Fruit fly (Drosophila melanogaster): ENCODE data around the gene sob.

Gene sob

DNA sequence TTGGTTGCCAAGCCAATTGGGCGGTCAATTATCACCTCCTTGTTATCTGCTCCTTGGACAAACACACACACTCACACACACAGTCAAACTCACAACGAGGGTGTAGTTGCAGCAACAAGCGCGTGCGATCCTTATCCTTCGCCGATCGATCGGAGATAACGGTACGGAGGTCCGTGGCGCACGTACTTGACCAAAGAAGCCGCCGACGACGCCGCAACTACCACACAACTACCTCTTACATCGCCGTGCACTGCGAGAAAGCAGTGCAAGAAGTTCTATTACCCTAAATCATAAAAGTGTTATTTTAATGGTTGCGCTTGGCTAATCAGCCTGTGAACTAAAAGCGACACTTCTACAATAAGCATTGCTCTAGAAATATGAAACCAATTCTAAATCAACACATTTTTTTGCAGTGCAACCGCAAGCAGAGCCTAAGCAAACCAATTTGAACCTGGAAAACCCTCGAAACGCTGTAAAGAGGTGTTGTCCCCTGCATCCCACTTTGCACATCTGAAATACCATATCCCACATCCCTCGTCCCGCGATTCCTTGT, 47.5 kb downstream of the sob start (continued):
- TF ChIP-seq CG15336 (GFP tag; IDR thresholded peaks at IDR 0.05) (0 out of 2 replicates have a peak, but pooled peaks have one; percentile 8), CG31627 (GFP tag; optimal IDR thresholded peaks at IDR 0.05) (peak; percentile 41), Gug (GFP tag; IDR thresholded peaks at IDR 0.05) (no peak), Met (GFP tag; optimal IDR thresholded peaks at IDR 0.05) (peak; percentile 54), CG9139 (GFP tag; optimal IDR thresholded peaks at IDR 0.05) (no peak), Eip78C (GFP tag) (peak; percentile 76), fd59A (GFP tag; optimal IDR thresholded peaks at IDR 0.05) (peak; percentile 26), eg (GFP tag; IDR thresholded peaks at IDR 0.05) (peak; percentile 66; the same call in 1 of the 3 replicates), vri (GFP tag; optimal IDR thresholded peaks at IDR 0.05) (no peak), CG11294 (GFP tag; IDR thresholded peaks at IDR 0.05) (0 out of 2 replicates have a peak, but pooled peaks have one; percentile 19), esn (GFP tag; optimal IDR thresholded peaks at IDR 0.05) (peak; percentile 49)

DNA sequence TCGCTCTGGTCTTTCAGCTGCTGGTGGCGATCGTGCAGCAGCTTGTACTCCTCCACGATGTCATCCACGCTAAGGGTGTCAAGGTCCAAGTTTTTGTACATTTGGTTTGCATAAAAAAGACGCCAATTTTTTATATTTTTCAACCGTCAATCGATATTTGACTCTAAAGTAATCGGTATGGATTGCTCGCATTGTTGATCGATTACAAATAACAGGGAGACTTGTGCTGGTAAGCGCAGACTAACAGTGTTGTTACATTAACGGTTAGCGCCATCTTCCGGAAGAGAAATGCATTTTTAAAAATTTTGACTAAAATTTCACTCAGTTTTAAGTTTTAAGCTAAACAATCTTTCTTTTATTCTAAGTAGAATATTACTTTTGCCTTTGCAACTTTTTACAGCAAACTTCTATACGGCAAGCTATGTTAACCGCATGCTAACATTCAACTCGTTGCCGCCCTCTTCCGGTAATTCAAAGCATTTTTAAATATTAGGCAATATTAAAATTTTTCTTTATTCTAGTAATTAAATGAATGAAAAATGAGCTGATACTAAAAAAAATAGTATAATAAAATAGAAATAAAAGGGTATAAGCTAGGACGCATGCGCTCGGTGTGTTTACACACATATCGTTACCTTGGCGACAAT, 50.3 kb downstream of the sob start, which contains the start of the genes Spindly and IFT57:
TSS of gene Spindly (minus strand) at position 132 of the 647 bp plus-strand sequence.
TSS of gene IFT57 (plus strand) at position 604 of the 647 bp plus-strand sequence.
- TF ChIP-seq CG11762 (GFP tag; optimal IDR thresholded peaks at IDR 0.05; ENCODE audit: insufficient read depth): no peak
